Worm (Caenorhabditis elegans): ENCODE data around the gene tram-1.

Gene tram-1

DNA sequence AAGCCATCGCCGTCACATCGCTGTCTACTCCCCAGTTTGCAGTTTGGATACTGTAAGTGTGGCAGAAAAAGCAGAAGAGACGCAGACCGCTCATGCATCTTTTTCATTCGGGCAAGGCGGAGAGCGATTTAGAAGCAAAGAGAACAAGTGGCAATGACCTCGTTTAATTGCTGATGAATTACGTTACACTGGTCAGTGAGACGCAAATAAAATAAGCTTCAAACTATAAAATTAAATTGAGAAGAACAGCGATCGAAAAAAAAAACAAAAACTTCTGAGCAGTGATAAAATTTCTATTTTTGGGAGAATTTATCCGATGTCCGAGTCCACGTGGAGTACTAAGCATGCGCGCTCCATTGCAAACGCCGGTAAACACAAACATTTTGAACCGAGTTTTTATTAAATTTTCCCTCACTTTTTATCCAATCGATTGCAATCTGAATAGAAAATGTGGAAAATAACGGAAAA lies 1.1 kb upstream of the tram-1 start, which contains the start of gene C24F3.2:
TSS of gene C24F3.2 (plus strand) at position 418 of the 468 bp plus-strand sequence.
- no peak for TF ChIP-seq fkh-6 (tag; optimal IDR thresholded peaks at IDR 0.05)
- TF ChIP-seq nfya-1 (tag; optimal IDR thresholded peaks at IDR 0.05): peak; percentile 17
- no peak for TF ChIP-seq pha-2 (tag; optimal IDR thresholded peaks at IDR 0.05)
- peak; percentile 26 for TF ChIP-seq ceh-2 (tag; optimal IDR thresholded peaks at IDR 0.05)
- no peak for TF ChIP-seq elt-4 (tag; optimal IDR thresholded peaks at IDR 0.05)
- no peak for TF ChIP-seq sox-2 (GFP tag; IDR thresholded peaks at IDR 0.05)
- no peak for TF ChIP-seq sox-4 (tag; optimal IDR thresholded peaks at IDR 0.05)
- peak; percentile 64 for TF ChIP-seq ceh-31 (tag; optimal IDR thresholded peaks at IDR 0.05)
- TF ChIP-seq pros-1 (tag; optimal IDR thresholded peaks at IDR 0.05): no peak
- TF ChIP-seq syd-9 (tag; optimal IDR thresholded peaks at IDR 0.05): peak; percentile 6
- TF ChIP-seq unc-55 (GFP tag; optimal IDR thresholded peaks at IDR 0.05): no peak
- no peak for TF ChIP-seq C08G9.2 (tag; optimal IDR thresholded peaks at IDR 0.05)
- TF ChIP-seq eyg-1 (tag; optimal IDR thresholded peaks at IDR 0.05): no peak
- TF ChIP-seq pax-1 (tag; optimal IDR thresholded peaks at IDR 0.05): no peak
- TF ChIP-seq elt-2 (tag; optimal IDR thresholded peaks at IDR 0.05): no peak
- TF ChIP-seq lim-6 (tag; optimal IDR thresholded peaks at IDR 0.05): no peak
- TF ChIP-seq F13H6.1 (tag; optimal IDR thresholded peaks at IDR 0.05): no peak
- TF ChIP-seq dve-1 (tag; optimal IDR thresholded peaks at IDR 0.05): no peak
- TF ChIP-seq nhr-232 (tag; optimal IDR thresholded peaks at IDR 0.05): no peak
- no peak for TF ChIP-seq K02D7.2 (tag; optimal IDR thresholded peaks at IDR 0.05)
- no peak for TF ChIP-seq ama-1 (optimal IDR thresholded peaks at IDR 0.05)
- TF ChIP-seq unc-42 (tag; optimal IDR thresholded peaks at IDR 0.05): peak; percentile 75
- TF ChIP-seq pqm-1 (tag; optimal IDR thresholded peaks at IDR 0.05): no peak
- TF ChIP-seq hlh-8 (tag; optimal IDR thresholded peaks at IDR 0.05): no peak
- TF ChIP-seq zip-5 (tag; optimal IDR thresholded peaks at IDR 0.05): peak; percentile 5
- TF ChIP-seq pat-9 (tag; optimal IDR thresholded peaks at IDR 0.05): no peak
- no peak for TF ChIP-seq ceh-45 (GFP tag; IDR thresholded peaks at IDR 0.05)
- TF ChIP-seq ceh-18 (tag; optimal IDR thresholded peaks at IDR 0.05): peak; percentile 29
- peak; percentile 21 for TF ChIP-seq rnt-1 (tag; optimal IDR thresholded peaks at IDR 0.05)
- no peak for TF ChIP-seq fkh-10 (GFP tag; optimal IDR thresholded peaks at IDR 0.05)
- no peak for TF ChIP-seq fax-1 (tag; optimal IDR thresholded peaks at IDR 0.05)
- no peak for TF ChIP-seq hlh-15 (tag; optimal IDR thresholded peaks at IDR 0.05)
- TF ChIP-seq tbx-2 (tag; optimal IDR thresholded peaks at IDR 0.05): peak; percentile 30
- no peak for TF ChIP-seq C38D4.7 (GFP tag; optimal IDR thresholded peaks at IDR 0.05)
- TF ChIP-seq ceh-48 (tag; optimal IDR thresholded peaks at IDR 0.05): no peak
- TF ChIP-seq ref-2 (tag; optimal IDR thresholded peaks at IDR 0.05): peak; percentile 68
- no peak for TF ChIP-seq ceh-9 (tag; optimal IDR thresholded peaks at IDR 0.05)
- no peak for TF ChIP-seq pag-3 (tag; optimal IDR thresholded peaks at IDR 0.05; ENCODE audit: borderline replicate concordance)

DNA sequence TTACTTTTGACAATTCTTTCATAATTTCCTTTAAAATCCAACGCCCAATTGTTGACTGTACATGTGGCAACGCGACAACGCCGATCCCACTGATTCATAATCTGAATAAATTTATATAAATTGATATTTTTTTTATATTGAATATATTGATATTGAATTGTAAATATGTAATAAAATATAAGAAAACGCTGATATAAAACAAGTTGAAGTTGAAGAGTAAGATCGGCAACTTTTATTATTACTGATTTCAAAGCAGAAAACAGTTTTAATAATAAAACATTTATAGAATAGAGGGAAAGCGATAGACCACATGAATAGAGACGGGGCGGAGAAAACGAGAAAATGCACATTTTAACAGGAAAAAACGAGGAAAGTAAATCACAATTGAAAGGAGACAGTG lies 1.9 kb downstream of the tram-1 start, which contains the start of gene qns-1:
TSS of gene qns-1 (minus strand) at position 101 of the 400 bp plus-strand sequence.
- no peak for TF ChIP-seq pag-3 (tag; optimal IDR thresholded peaks at IDR 0.05; ENCODE audit: borderline replicate concordance)
- no peak for TF ChIP-seq pha-4 (tag; optimal IDR thresholded peaks at IDR 0.05)
- TF ChIP-seq pha-2 (tag; optimal IDR thresholded peaks at IDR 0.05): no peak
- no peak for TF ChIP-seq hlh-13 (GFP tag; optimal IDR thresholded peaks at IDR 0.05)
- TF ChIP-seq Y22D7AL.16 (tag; optimal IDR thresholded peaks at IDR 0.05): no peak
- TF ChIP-seq che-1 (tag; optimal IDR thresholded peaks at IDR 0.05): no peak
- no peak for TF ChIP-seq ceh-6 (GFP tag; optimal IDR thresholded peaks at IDR 0.05)
- no peak for TF ChIP-seq sdc-2 (tag; optimal IDR thresholded peaks at IDR 0.05)
- no peak for TF ChIP-seq elt-2 (tag; optimal IDR thresholded peaks at IDR 0.05)
- TF ChIP-seq npax-4 (tag; optimal IDR thresholded peaks at IDR 0.05): no peak
- TF ChIP-seq ceh-30 (tag; optimal IDR thresholded peaks at IDR 0.05): no peak

Measured in whole organism, late embryonic.